Worm (Caenorhabditis elegans): ENCODE measurements around the gene T22B7.4.

The T22B7.4 gene

ce11 chrX:5645606-5646005, 4.4 kb upstream of the T22B7.4 start:
- TF ChIP-seq elt-2 (tag; optimal IDR thresholded peaks at IDR 0.05): peak; percentile 15
- no peak for TF ChIP-seq unc-86 (tag; optimal IDR thresholded peaks at IDR 0.05)

DNA sequence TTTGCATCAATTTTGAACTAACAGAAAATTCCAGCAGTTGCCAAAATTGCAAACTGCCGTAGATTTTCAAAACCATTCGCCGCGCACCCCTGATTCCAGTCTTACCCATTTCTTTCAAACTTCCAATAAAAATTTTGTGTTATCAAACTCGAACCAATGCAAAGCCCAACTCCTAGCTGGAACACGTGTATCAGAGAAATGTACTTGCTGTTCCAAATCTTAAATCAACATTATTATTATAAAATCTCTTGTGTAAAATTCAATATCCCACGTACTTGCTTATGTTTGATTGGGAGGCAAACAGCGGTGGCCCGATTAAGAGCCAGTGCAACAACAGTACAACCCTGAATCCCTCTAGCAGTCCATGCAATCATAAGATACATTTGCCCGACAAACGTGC, 2.9 kb upstream of the T22B7.4 start:
- no peak for TF ChIP-seq syd-9 (tag; optimal IDR thresholded peaks at IDR 0.05)
- TF ChIP-seq zip-5 (tag; optimal IDR thresholded peaks at IDR 0.05): no peak
- TF ChIP-seq ceh-18 (tag; optimal IDR thresholded peaks at IDR 0.05): no peak
- no peak for TF ChIP-seq F13H6.1 (tag; optimal IDR thresholded peaks at IDR 0.05)
- no peak for TF ChIP-seq elt-4 (tag; optimal IDR thresholded peaks at IDR 0.05)
- TF ChIP-seq ama-1 (optimal IDR thresholded peaks at IDR 0.05): no peak
- TF ChIP-seq odd-2 (tag; optimal IDR thresholded peaks at IDR 0.05): no peak
- no peak for TF ChIP-seq tbx-7 (tag; optimal IDR thresholded peaks at IDR 0.05)
- TF ChIP-seq ets-4 (tag; optimal IDR thresholded peaks at IDR 0.05): no peak
- TF ChIP-seq ceh-31 (tag; optimal IDR thresholded peaks at IDR 0.05): no peak
- no peak for TF ChIP-seq ahr-1 (tag; optimal IDR thresholded peaks at IDR 0.05)
- no peak for TF ChIP-seq nfya-1 (tag; optimal IDR thresholded peaks at IDR 0.05)
- no peak for TF ChIP-seq pqm-1 (tag; optimal IDR thresholded peaks at IDR 0.05)
- TF ChIP-seq hlh-15 (tag; optimal IDR thresholded peaks at IDR 0.05): no peak
- no peak for TF ChIP-seq C08G9.2 (tag; optimal IDR thresholded peaks at IDR 0.05)
- no peak for TF ChIP-seq ceh-22 (tag; optimal IDR thresholded peaks at IDR 0.05)
- TF ChIP-seq K09A11.1 (tag; optimal IDR thresholded peaks at IDR 0.05; ENCODE audit: insufficient read depth): no peak
- TF ChIP-seq unc-42 (tag; optimal IDR thresholded peaks at IDR 0.05): no peak

ce11 chrX:5639562-5639961, 1.7 kb downstream of the T22B7.4 start:
- TF ChIP-seq hlh-6 (tag; optimal IDR thresholded peaks at IDR 0.05): no peak
- TF ChIP-seq ceh-22 (tag; optimal IDR thresholded peaks at IDR 0.05): no peak
- TF ChIP-seq fax-1 (tag; optimal IDR thresholded peaks at IDR 0.05): no peak
- no peak for TF ChIP-seq ceh-24 (tag; optimal IDR thresholded peaks at IDR 0.05)
- no peak for TF ChIP-seq ceh-31 (tag; optimal IDR thresholded peaks at IDR 0.05)
- TF ChIP-seq ref-2 (tag; optimal IDR thresholded peaks at IDR 0.05): no peak
- TF ChIP-seq ahr-1 (tag; optimal IDR thresholded peaks at IDR 0.05): no peak
- TF ChIP-seq ztf-16 (tag; optimal IDR thresholded peaks at IDR 0.05): no peak
- no peak for TF ChIP-seq unc-3 (GFP tag; conservative IDR thresholded peaks at IDR 0.05)
- TF ChIP-seq unc-3 (tag; optimal IDR thresholded peaks at IDR 0.05): no peak
- no peak for TF ChIP-seq syd-9 (tag; optimal IDR thresholded peaks at IDR 0.05)
- TF ChIP-seq nhr-232 (tag; optimal IDR thresholded peaks at IDR 0.05): no peak
- no peak for TF ChIP-seq sox-4 (tag; optimal IDR thresholded peaks at IDR 0.05)
- TF ChIP-seq hlh-13 (GFP tag; optimal IDR thresholded peaks at IDR 0.05): no peak
- no peak for TF ChIP-seq zip-5 (tag; optimal IDR thresholded peaks at IDR 0.05)
- TF ChIP-seq madf-2 (tag; optimal IDR thresholded peaks at IDR 0.05): no peak
- TF ChIP-seq ceh-48 (tag; optimal IDR thresholded peaks at IDR 0.05): no peak
- TF ChIP-seq tbx-2 (tag; optimal IDR thresholded peaks at IDR 0.05): no peak
- TF ChIP-seq unc-42 (tag; optimal IDR thresholded peaks at IDR 0.05): no peak

ce11 chrX:5631626-5632025, 9.6 kb downstream of the T22B7.4 start, which contains the start of gene T22B7.8:
T22B7.8 (plus strand) TSS chrX:5631926.
- TF ChIP-seq unc-86 (tag; optimal IDR thresholded peaks at IDR 0.05) (no peak), ets-4 (tag; optimal IDR thresholded peaks at IDR 0.05) (no peak), tbx-2 (tag; optimal IDR thresholded peaks at IDR 0.05) (no peak), ceh-48 (tag; optimal IDR thresholded peaks at IDR 0.05) (no peak), K02D7.2 (tag; optimal IDR thresholded peaks at IDR 0.05) (no peak), hlh-15 (tag; optimal IDR thresholded peaks at IDR 0.05) (no peak), lim-6 (tag; optimal IDR thresholded peaks at IDR 0.05) (no peak), ttx-3 (tag; optimal IDR thresholded peaks at IDR 0.05) (no peak), ceh-30 (tag; optimal IDR thresholded peaks at IDR 0.05) (no peak), ama-1 (optimal IDR thresholded peaks at IDR 0.05) (no peak), unc-55 (GFP tag; optimal IDR thresholded peaks at IDR 0.05) (no peak), hlh-13 (GFP tag; optimal IDR thresholded peaks at IDR 0.05) (no peak), odd-2 (tag; optimal IDR thresholded peaks at IDR 0.05) (no peak)

Data from whole organism, late embryonic.